Worm (Caenorhabditis elegans) whole organism, L1 larva: ENCODE data around the gene acc-4.

Experiments
- C16A3.4 ChIP-seq: fragments of 150-350 bp; optimal IDR thresholded peaks from 2 replicates; lab custom pipeline; 2014; ENCODE audit warnings: missing biosample characterization, missing genetic modification characterization
- ceh-8 ChIP-seq: fragments of 200-800 bp; sonication (Bioruptor generic); optimal IDR thresholded peaks from 2 replicates; lab custom pipeline; 2018; ENCODE audit warnings: mild to moderate bottlenecking, missing genetic modification characterization, moderate library complexity, missing compliant biosample characterization
- dpl-1 ChIP-seq, 3 experiments: fragments of 150-350 bp in 2 of 3; sonication (generic microtip) in 1 of 3; optimal IDR thresholded peaks; 2 replicates each; lab custom pipeline; 2014 to 2017; ENCODE audit warnings: missing biosample characterization in 3 of 3, missing genetic modification characterization in 3 of 3, missing genetic modification reagents in 3 of 3
- elt-2 ChIP-seq: sonication (generic microtip); optimal IDR thresholded peaks from 2 replicates; lab custom pipeline; 2016; ENCODE audit warnings: missing genetic modification characterization, mild to moderate bottlenecking, inconsistent platforms, missing compliant biosample characterization, missing genetic modification reagents
- fkh-10 ChIP-seq: sonication (generic microtip); optimal IDR thresholded peaks from 2 replicates; lab custom pipeline; 2017; ENCODE audit warnings: missing biosample characterization, missing genetic modification reagents, missing genetic modification characterization
- fos-1 ChIP-seq: fragments of 150-350 bp; optimal IDR thresholded peaks from 2 replicates; lab custom pipeline; 2014; ENCODE audit warnings: missing biosample characterization, missing genetic modification characterization
- grh-1 ChIP-seq: fragments of 200-800 bp; sonication (Bioruptor generic); IDR thresholded peaks from 2 replicates; pipeline ENCODE4 v1.3.6; 2022; ENCODE audit warnings: missing genetic modification reagents, missing genetic modification characterization, missing compliant biosample characterization
- hpl-2 ChIP-seq: fragments of 150-350 bp; optimal IDR thresholded peaks from 2 replicates; lab custom pipeline; 2014; ENCODE audit warnings: missing biosample characterization, missing genetic modification reagents, missing genetic modification characterization
- lin-14 ChIP-seq: fragments of 200-800 bp; sonication (Bioruptor generic); optimal IDR thresholded peaks from 2 replicates; lab custom pipeline; 2018; ENCODE audit warnings: mild to moderate bottlenecking, missing genetic modification characterization, moderate library complexity, missing compliant biosample characterization
- mdl-1 ChIP-seq, 2 experiments: fragments of 150-350 bp; optimal IDR thresholded peaks; 2 replicates each; lab custom pipeline; 2014 to 2017; ENCODE audit warnings: missing biosample characterization in 2 of 2, missing genetic modification characterization in 2 of 2, inconsistent platforms in 1 of 2
- nhr-11 ChIP-seq: fragments of 150-350 bp; optimal IDR thresholded peaks from 2 replicates; lab custom pipeline; 2014; ENCODE audit warnings: missing biosample characterization, missing genetic modification characterization
- nhr-85 ChIP-seq: sonication (generic microtip); peaks from one replicate; lab custom pipeline; 2016; ENCODE audit warnings: missing genetic modification characterization, inconsistent platforms, missing compliant biosample characterization
- skn-1 ChIP-seq: fragments of 150-350 bp; optimal IDR thresholded peaks from 2 replicates; lab custom pipeline; 2014; ENCODE audit warnings: missing biosample characterization, missing genetic modification characterization
- unc-30 ChIP-seq: sonication (generic microtip); optimal IDR thresholded peaks from 2 replicates; lab custom pipeline; 2017; ENCODE audit warnings: missing biosample characterization, missing genetic modification characterization
- unc-98 ChIP-seq: fragments of 200-800 bp; sonication (Bioruptor generic); IDR thresholded peaks from 2 replicates; pipeline ENCODE4 v1.3.6; 2022; ENCODE audit warnings: missing genetic modification characterization, missing compliant biosample characterization
- ztf-11 ChIP-seq, 2 experiments: sonication (generic microtip); optimal IDR thresholded peaks; 2 replicates each; lab custom pipeline; 2016 to 2017; ENCODE audit warnings: missing genetic modification characterization in 2 of 2, missing biosample characterization in 1 of 2, missing compliant biosample characterization in 1 of 2

The acc-4 gene

DNA sequence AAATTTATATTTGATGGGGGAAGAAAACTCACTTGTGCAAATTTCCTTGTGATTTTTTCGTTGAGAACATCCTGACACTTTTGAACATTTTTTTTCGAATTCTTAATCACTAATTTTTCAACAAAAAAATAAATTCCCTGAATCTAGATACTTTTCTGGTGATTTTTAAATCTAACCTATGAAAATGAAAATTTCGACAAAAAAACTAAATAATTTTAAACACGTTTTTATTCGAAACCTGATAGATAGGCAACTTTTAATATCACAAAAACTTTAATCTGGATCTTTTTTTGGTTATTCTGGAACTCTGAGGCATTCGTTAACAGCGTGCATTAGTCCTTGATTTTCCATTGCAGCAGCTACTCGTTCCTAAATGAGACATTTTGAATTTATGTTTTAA, 47.1 kb downstream of the acc-4 start, which contains the start of gene F45G2.9:
Gene F45G2.9 (minus strand): TSS at position 101 of the 400 bp plus-strand sequence.
- TF ChIP-seq fkh-10, result no peak
- no peak for TF ChIP-seq ztf-11 (tag; optimal IDR thresholded peaks at IDR 0.05; lab: Kevin White, UChicago)
- TF ChIP-seq nhr-11 (tag; lab: Kevin White, UChicago), result no peak

DNA sequence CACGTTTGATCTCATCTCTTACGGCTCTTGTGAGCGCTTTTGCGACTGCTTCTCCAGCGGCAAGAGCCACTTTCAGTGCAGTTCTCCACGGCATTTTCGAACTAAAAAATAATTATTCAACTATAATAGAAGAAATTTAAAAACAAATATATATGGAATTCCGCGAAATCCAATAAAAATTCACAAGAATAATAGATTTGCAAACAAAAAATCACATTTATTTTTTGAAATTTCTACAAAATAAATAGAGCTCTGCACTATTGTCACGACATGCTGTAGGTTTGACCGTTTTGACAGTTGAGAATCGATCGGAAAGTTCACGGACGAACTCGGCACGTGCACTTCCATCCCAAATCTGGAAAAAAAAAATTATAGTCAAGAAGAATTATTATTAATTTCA, 48.4 kb downstream of the acc-4 start, which contains the start of gene F45G2.8:
Gene F45G2.8 (minus strand): TSS at position 101 of the 400 bp plus-strand sequence.
- TF ChIP-seq C16A3.4 (no peak), skn-1 (tag; lab: Kevin White, UChicago) (no peak), nhr-11 (tag; lab: Kevin White, UChicago) (no peak), nhr-85 (tag; lab: Kevin White, UChicago) (no peak), elt-2 (no peak), mdl-1 (tag; optimal IDR thresholded peaks at IDR 0.05; lab: Kevin White, UChicago) (no peak)

DNA sequence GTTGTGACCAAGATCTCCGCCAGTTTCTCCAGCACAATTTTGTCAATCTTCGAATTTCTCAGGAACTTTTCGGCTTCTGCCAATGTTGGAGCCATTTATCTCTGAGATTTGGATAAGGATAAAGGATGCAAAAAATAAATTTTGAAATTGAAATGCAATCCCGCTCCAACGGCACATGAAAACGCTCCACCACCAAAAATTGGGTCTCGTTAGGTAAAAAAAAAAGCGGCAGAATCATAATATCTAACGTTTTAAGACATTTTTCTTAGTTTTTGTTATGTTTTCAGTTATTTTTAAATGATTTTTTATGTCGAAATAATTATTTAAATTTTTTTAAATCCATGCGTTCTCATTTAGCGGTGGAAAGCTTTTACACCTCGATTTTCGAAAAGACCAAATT, 49.5 kb downstream of the acc-4 start, which contains the start of gene F45G2.7:
Gene F45G2.7 (minus strand): TSS at position 101 of the 400 bp plus-strand sequence.
- TF ChIP-seq ceh-8 (no peak), grh-1 (GFP tag; lab: Robert Waterston, UW) (no peak), lin-14 (GFP tag; lab: Kevin White, UChicago) (no peak), dpl-1 (GFP tag; optimal IDR thresholded peaks at IDR 0.05; lab: Kevin White, UChicago) (no peak), unc-30 (no peak), hpl-2 (GFP tag; lab: Kevin White, UChicago) (no peak), unc-98 (GFP tag; lab: Robert Waterston, UW) (no peak), fos-1 (tag; lab: Kevin White, UChicago) (no peak)
